Worm (Caenorhabditis elegans) whole organism, young adult: ENCODE data around the gene F26A1.9.

Experiments
- athp-1 ChIP-seq: sonication (generic microtip); optimal IDR thresholded peaks from 2 replicates; lab custom pipeline; 2017; ENCODE audit warnings: mild to moderate bottlenecking, missing genetic modification characterization, missing compliant biosample characterization
- hmg-1.2 ChIP-seq: fragments of 200-800 bp; sonication (Bioruptor generic); IDR thresholded peaks from 2 replicates; pipeline ENCODE4 v1.3.6; 2022; ENCODE audit warnings: missing genetic modification reagents, missing genetic modification characterization, missing compliant biosample characterization

- TF ChIP-seq athp-1 (tag; lab: Kevin White, UChicago) (no peak), hmg-1.2 (GFP tag; lab: Robert Waterston, UW) (no peak)
Measured at ce11 chrIII:4819843-4820242, 9.5 kb downstream of the F26A1.9 start, which contains the start of gene F26A1.7.
